Worm (Caenorhabditis elegans): ENCODE results near the gene tmem-218.

- TF ChIP-seq T22C8.4 (GFP tag; IDR thresholded peaks at IDR 0.05) (no peak), ref-1 (GFP tag; conservative IDR thresholded peaks at IDR 0.05) (no peak), tab-1 (GFP tag; IDR thresholded peaks at IDR 0.05) (no peak), ztf-23 (GFP tag; IDR thresholded peaks at IDR 0.05) (no peak), klf-2 (GFP tag; conservative IDR thresholded peaks at IDR 0.05) (no peak), ztf-29 (GFP tag; IDR thresholded peaks at IDR 0.05) (no peak), med-1 (GFP tag; optimal IDR thresholded peaks at IDR 0.05; ENCODE audit: insufficient read depth) (no peak), flt-1 (GFP tag; IDR thresholded peaks at IDR 0.05) (no peak), cog-1 (tag; optimal IDR thresholded peaks at IDR 0.05) (no peak)
Observed at ce11 chrX:17682280-17682679, 32.8 kb downstream of the tmem-218 start.
